Fruit fly (Drosophila melanogaster) whole organism, wandering third instar larva: ENCODE measurements around the gene CG14932.

Experiments
- Abd-B ChIP-seq: fragments of >200 bp; optimal IDR thresholded peaks from 2 replicates; lab custom pipeline; 2017; ENCODE audit warnings: missing biosample characterization, missing genetic modification characterization
- CrebA ChIP-seq: fragments of 200-800 bp; sonication (Bioruptor generic); optimal IDR thresholded peaks from 2 replicates; lab custom pipeline; 2016; ENCODE audit warnings: missing biosample characterization, mild to moderate bottlenecking, missing genetic modification characterization, borderline replicate concordance
- Dfd ChIP-seq: fragments of >200 bp; optimal IDR thresholded peaks from 2 replicates; lab custom pipeline; 2017; ENCODE audit warnings: missing biosample characterization, missing genetic modification characterization
- Dif ChIP-seq: fragments of 200-275, 200-300 bp; sonication (Bioruptor generic); optimal IDR thresholded peaks from 2 replicates; lab custom pipeline; 2018; ENCODE audit warnings: missing biosample characterization, missing genetic modification characterization; ENCODE audit not compliant: partially characterized antibody
- Hnf4 ChIP-seq: fragments of 200-800 bp; sonication (Bioruptor generic); optimal IDR thresholded peaks from 2 replicates; lab custom pipeline; 2016; ENCODE audit warnings: missing biosample characterization, mild to moderate bottlenecking, missing genetic modification characterization
- N ChIP-seq: fragments of >200 bp; optimal IDR thresholded peaks from 2 replicates; lab custom pipeline; 2018; ENCODE audit warnings: missing biosample characterization, missing external identifiers, missing genetic modification characterization
- Sp1 ChIP-seq: fragments of 200-800 bp; sonication (Bioruptor generic); optimal IDR thresholded peaks from 3 replicates; lab custom pipeline; 2019; ENCODE audit warnings: missing biosample characterization, mild to moderate bottlenecking, missing genetic modification characterization, moderate library complexity
- br ChIP-seq: fragments of 200-800 bp; sonication (Bioruptor generic); optimal IDR thresholded peaks from 2 replicates; lab custom pipeline; 2016; ENCODE audit warnings: missing biosample characterization, missing genetic modification characterization
- dsf ChIP-seq: sonication (Bioruptor generic); optimal IDR thresholded peaks from 2 replicates; lab custom pipeline; 2016; ENCODE audit warnings: missing biosample characterization, missing genetic modification characterization, borderline replicate concordance
- h ChIP-seq: fragments of 200-800 bp; sonication (Bioruptor generic); optimal IDR thresholded peaks from 3 replicates; lab custom pipeline; 2016; ENCODE audit warnings: missing biosample characterization, mild to moderate bottlenecking, missing genetic modification characterization
- lola ChIP-seq: fragments of >200 bp; optimal IDR thresholded peaks from 2 replicates; lab custom pipeline; 2017; ENCODE audit warnings: missing biosample characterization, missing genetic modification characterization
- psq ChIP-seq: fragments of 200-800 bp; sonication (Bioruptor generic); optimal IDR thresholded peaks from 3 replicates; lab custom pipeline; 2017; ENCODE audit warnings: missing biosample characterization, mild to moderate bottlenecking, missing genetic modification characterization, moderate library complexity
- rgr ChIP-seq: fragments of 200-800 bp; sonication (Bioruptor generic); optimal IDR thresholded peaks from 3 replicates; lab custom pipeline; 2016; ENCODE audit warnings: missing biosample characterization, mild to moderate bottlenecking, missing genetic modification characterization
- usp ChIP-seq: fragments of >200 bp; optimal IDR thresholded peaks from 2 replicates; lab custom pipeline; 2017; ENCODE audit warnings: missing biosample characterization, missing genetic modification characterization

dm6 chr2L:11823470-11824162 is 33.9 kb downstream of the CG14932 start:
- no peak for TF ChIP-seq Sp1 (GFP tag; lab: Kevin White, UChicago)
- TF ChIP-seq N (GFP tag; lab: Kevin White, UChicago): no peak
- TF ChIP-seq Dif (GFP tag; lab: Kevin White, UChicago): no peak
- TF ChIP-seq h (GFP tag; lab: Kevin White, UChicago): no peak
- no peak for TF ChIP-seq psq
- no peak for TF ChIP-seq dsf (GFP tag; lab: Kevin White, UChicago)
- TF ChIP-seq CrebA (GFP tag; lab: Kevin White, UChicago): no peak
- no peak for TF ChIP-seq Dfd (GFP tag; lab: Kevin White, UChicago)
- TF ChIP-seq Hnf4 (GFP tag; lab: Kevin White, UChicago): no peak
- TF ChIP-seq rgr (GFP tag; lab: Kevin White, UChicago): no peak
- no peak for TF ChIP-seq Abd-B (GFP tag; lab: Kevin White, UChicago)
- TF ChIP-seq br (GFP tag; lab: Kevin White, UChicago): no peak
- no peak for TF ChIP-seq usp
- TF ChIP-seq lola (GFP tag; lab: Kevin White, UChicago): no peak
